Worm (Caenorhabditis elegans): ENCODE data around the gene ndub-6.

ce11 chrIV:11631750-11632149 is 20.5 kb upstream of the ndub-6 start, which contains the start of gene F58B3.4:
- TF ChIP-seq unc-62 (GFP tag; optimal IDR thresholded peaks at IDR 0.05) (no peak), nhr-11 (tag; optimal IDR thresholded peaks at IDR 0.05) (no peak), crh-2 (tag; optimal IDR thresholded peaks at IDR 0.05) (no peak), F13H6.1 (tag; optimal IDR thresholded peaks at IDR 0.05) (no peak), nhr-237 (tag; optimal IDR thresholded peaks at IDR 0.05) (no peak), R02D3.7 (tag; optimal IDR thresholded peaks at IDR 0.05) (no peak), sem-4 (tag; optimal IDR thresholded peaks at IDR 0.05) (no peak), ZK546.5 (tag; optimal IDR thresholded peaks at IDR 0.05) (no peak), ceh-82 (tag; optimal IDR thresholded peaks at IDR 0.05) (no peak), elt-3 (tag; optimal IDR thresholded peaks at IDR 0.05) (no peak), skn-1 (tag; optimal IDR thresholded peaks at IDR 0.05) (no peak)
